Worm (Caenorhabditis elegans): ENCODE measurements around the gene T25C12.3.

Gene T25C12.3

DNA sequence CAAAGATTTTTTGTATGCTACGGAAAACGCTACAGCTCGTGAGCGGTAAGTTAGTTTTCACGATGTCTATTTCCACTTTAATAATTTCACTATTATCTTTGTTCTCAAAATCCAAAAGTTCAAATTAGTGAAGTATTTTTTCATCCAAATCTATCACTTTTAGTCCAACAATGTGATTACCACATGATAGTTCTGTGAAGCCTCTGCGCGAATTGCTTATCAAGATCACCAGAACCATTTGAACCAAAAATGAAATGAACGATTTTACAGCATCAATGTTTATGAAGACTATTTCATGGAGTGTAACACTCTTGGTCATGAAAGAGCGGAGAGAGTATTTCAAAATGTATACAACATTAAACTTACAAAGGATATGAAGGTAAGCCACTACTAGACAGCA, 34.6 kb upstream of the T25C12.3 start:
- TF ChIP-seq ceh-36 (tag; optimal IDR thresholded peaks at IDR 0.05) (no peak), B0310.2 (tag; optimal IDR thresholded peaks at IDR 0.05) (no peak), hmbx-1 (tag; optimal IDR thresholded peaks at IDR 0.05) (no peak), tbx-11 (GFP tag; IDR thresholded peaks at IDR 0.05) (no peak), aly-1 (tag; optimal IDR thresholded peaks at IDR 0.05) (no peak), F13C5.2 (tag; optimal IDR thresholded peaks at IDR 0.05) (no peak), scrt-1 (GFP tag; IDR thresholded peaks at IDR 0.05) (no peak), ama-1 (optimal IDR thresholded peaks at IDR 0.05) (no peak), hnd-1 (tag; optimal IDR thresholded peaks at IDR 0.05) (no peak), tbx-37 (GFP tag; conservative IDR thresholded peaks at IDR 0.05) (no peak), pes-1 (GFP tag; IDR thresholded peaks at IDR 0.05) (no peak), ets-7 (tag; optimal IDR thresholded peaks at IDR 0.05) (no peak)

DNA sequence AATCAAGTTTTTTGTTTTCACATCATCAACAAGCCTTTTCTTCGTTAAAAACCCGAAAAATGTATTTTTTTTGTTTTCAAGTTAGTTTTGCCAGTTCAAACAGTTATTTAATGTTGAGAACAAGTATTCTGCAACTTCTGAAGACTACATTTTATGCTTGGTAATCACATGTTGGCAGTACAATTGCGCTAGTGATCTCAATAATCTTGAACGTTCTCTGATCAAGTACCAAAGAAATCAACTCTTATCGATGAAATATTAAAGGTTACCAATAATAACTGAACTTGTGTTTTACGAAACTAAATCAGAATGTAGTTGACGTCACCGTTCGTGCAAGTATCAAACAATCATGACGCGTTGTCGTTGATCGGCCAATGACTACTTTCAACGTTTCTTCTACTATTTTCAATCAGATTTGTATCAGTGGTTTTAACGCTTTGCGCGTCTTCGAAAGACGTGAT, 33.8 kb upstream of the T25C12.3 start, which contains the start of gene C35C5.8:
TSS of gene C35C5.8 (plus strand) at position 51 of the 461 bp plus-strand sequence.
- no peak for TF ChIP-seq scrt-1 (GFP tag; IDR thresholded peaks at IDR 0.05)
- no peak for TF ChIP-seq B0310.2 (tag; optimal IDR thresholded peaks at IDR 0.05)
- TF ChIP-seq aly-1 (tag; optimal IDR thresholded peaks at IDR 0.05), result no peak
- TF ChIP-seq tra-4 (tag; optimal IDR thresholded peaks at IDR 0.05), result no peak
- TF ChIP-seq hmbx-1 (tag; optimal IDR thresholded peaks at IDR 0.05), result no peak
- TF ChIP-seq ama-1 (optimal IDR thresholded peaks at IDR 0.05), result no peak
- TF ChIP-seq ets-7 (tag; optimal IDR thresholded peaks at IDR 0.05), result no peak
- TF ChIP-seq pes-1 (GFP tag; IDR thresholded peaks at IDR 0.05), result no peak
- no peak for TF ChIP-seq sea-1 (GFP tag; conservative IDR thresholded peaks at IDR 0.05)
- no peak for TF ChIP-seq tbx-37 (GFP tag; conservative IDR thresholded peaks at IDR 0.05)
- TF ChIP-seq tbx-11 (GFP tag; IDR thresholded peaks at IDR 0.05), result no peak

DNA sequence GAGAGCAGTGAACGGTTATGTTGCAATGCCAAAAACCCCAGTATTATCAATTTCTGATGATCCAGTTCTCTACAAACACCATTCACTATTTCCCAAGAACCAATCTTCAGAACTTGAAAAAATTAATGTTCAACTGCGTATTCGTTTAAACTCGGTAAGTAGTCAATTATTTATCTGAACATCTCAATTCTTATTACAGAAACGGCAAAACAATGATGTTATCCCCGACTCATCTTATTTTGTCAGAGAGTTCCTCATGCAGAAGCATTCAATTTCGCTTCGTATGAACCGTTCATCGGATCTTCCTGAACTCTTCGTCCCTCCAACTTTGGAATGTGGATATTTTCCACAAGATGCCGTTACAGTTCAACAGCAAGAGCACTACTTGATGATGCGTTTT, 23.9 kb upstream of the T25C12.3 start:
- TF ChIP-seq flt-1 (GFP tag; IDR thresholded peaks at IDR 0.05) (no peak), tbx-11 (GFP tag; IDR thresholded peaks at IDR 0.05) (no peak), tbx-37 (GFP tag; conservative IDR thresholded peaks at IDR 0.05) (no peak), tra-4 (tag; optimal IDR thresholded peaks at IDR 0.05) (no peak), pes-1 (GFP tag; IDR thresholded peaks at IDR 0.05) (no peak)

DNA sequence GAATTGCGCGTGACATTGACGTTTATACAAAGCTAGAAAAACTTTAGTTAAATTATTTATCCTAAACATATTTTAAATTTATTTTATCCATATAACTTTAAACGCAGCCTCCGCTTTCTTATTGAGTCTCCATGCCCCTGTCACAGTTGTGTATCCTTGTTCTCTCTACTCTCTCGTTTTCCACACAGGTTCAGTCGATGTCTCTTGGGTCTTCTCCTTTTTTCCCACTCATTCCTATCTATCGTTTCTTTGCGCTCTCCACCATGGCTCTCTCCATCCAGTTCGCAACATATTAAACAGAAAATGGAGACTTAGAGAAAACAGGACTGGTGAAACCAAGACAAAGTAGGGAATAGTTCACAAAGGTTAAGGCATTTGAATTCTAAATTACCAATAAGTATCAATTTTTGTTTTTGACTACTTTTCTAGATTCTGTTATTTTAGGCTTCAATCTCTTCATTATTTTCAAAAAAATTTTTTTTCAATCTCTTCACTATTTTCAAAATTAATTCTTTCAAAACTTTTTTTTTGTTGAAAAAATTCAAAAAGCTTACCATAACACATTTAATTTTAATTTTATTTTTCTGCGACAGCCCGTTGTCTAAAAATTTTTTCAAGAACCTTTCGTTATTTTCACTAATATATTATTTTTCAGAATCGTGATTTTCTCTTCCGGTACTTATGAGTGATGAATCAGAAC, 22.4 kb upstream of the T25C12.3 start, which contains the start of gene sdc-2:
TSS of gene sdc-2 (plus strand) at position 650 of the 700 bp plus-strand sequence.
- no peak for TF ChIP-seq pes-1 (GFP tag; IDR thresholded peaks at IDR 0.05)
- TF ChIP-seq tra-4 (tag; optimal IDR thresholded peaks at IDR 0.05), result no peak
- TF ChIP-seq sea-1 (GFP tag; conservative IDR thresholded peaks at IDR 0.05), result no peak
- TF ChIP-seq hmg-4 (GFP tag; optimal IDR thresholded peaks at IDR 0.05), result peak; percentile 74
- TF ChIP-seq scrt-1 (GFP tag; IDR thresholded peaks at IDR 0.05), result no peak
- no peak for TF ChIP-seq tbx-37 (GFP tag; conservative IDR thresholded peaks at IDR 0.05)
- TF ChIP-seq ama-1 (optimal IDR thresholded peaks at IDR 0.05), result no peak
- TF ChIP-seq F13C5.2 (tag; optimal IDR thresholded peaks at IDR 0.05), result peak; percentile 63
- no peak for TF ChIP-seq ceh-13 (GFP tag; optimal IDR thresholded peaks at IDR 0.05)
- TF ChIP-seq flt-1 (GFP tag; IDR thresholded peaks at IDR 0.05), result no peak
- TF ChIP-seq ceh-36 (tag; optimal IDR thresholded peaks at IDR 0.05), result no peak

DNA sequence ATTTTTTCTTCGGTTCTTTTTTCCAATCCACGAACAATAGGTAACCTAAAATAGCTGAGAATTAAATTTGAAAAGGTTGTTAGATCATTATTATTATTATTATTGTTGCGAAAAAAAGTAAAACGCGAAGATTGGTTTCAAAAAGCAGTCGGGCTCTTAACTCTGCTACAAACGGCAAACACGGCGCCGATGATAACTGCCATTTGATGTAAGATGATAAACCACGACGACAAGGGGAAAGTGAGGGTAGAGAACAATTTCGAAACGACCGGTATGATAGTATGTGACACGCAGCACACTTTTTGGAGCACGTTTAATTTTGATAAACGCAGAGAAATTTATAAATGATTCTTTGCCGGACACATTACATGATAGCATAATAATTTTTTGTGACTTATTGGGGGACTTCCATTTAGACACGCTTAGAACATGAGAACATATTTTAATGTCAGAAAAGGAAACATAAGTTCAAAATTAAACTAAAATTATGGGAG, 19.3 kb upstream of the T25C12.3 start, which contains the start of gene hpo-34:
TSS of gene hpo-34 (minus strand) at position 51 of the 494 bp plus-strand sequence.
- no peak for TF ChIP-seq ceh-13 (GFP tag; optimal IDR thresholded peaks at IDR 0.05)
- no peak for TF ChIP-seq hmg-4 (GFP tag; optimal IDR thresholded peaks at IDR 0.05)
- no peak for TF ChIP-seq aly-1 (tag; optimal IDR thresholded peaks at IDR 0.05)
- TF ChIP-seq B0310.2 (tag; optimal IDR thresholded peaks at IDR 0.05), result no peak
- no peak for TF ChIP-seq scrt-1 (GFP tag; IDR thresholded peaks at IDR 0.05)
- TF ChIP-seq hmbx-1 (tag; optimal IDR thresholded peaks at IDR 0.05), result no peak
- no peak for TF ChIP-seq flt-1 (GFP tag; IDR thresholded peaks at IDR 0.05)
- no peak for TF ChIP-seq hnd-1 (tag; optimal IDR thresholded peaks at IDR 0.05)
- TF ChIP-seq F13C5.2 (tag; optimal IDR thresholded peaks at IDR 0.05), result no peak
- no peak for TF ChIP-seq ets-7 (tag; optimal IDR thresholded peaks at IDR 0.05)
- no peak for TF ChIP-seq pes-1 (GFP tag; IDR thresholded peaks at IDR 0.05)

DNA sequence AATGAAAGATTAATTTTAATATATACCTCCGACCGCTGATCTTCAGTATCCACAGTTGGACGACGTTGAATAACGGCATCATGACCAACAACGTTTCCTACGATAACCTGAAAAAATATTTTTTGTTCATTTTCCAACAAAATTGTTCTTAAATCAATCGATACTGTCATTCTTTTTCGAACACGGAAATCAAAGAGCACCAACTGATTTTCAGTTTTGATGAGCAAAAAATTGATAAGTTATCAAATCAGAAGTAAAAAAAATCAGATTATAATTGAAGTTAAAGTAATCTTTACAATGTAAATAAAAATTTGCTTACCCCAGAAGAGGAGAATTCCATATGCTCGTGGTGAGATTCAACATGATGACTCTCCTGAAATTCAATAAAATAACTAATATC, 18.6 kb upstream of the T25C12.3 start:
- TF ChIP-seq hmg-4 (GFP tag; optimal IDR thresholded peaks at IDR 0.05) (no peak), pes-1 (GFP tag; IDR thresholded peaks at IDR 0.05) (no peak), F13C5.2 (tag; optimal IDR thresholded peaks at IDR 0.05) (no peak), hmbx-1 (tag; optimal IDR thresholded peaks at IDR 0.05) (no peak), sea-1 (GFP tag; conservative IDR thresholded peaks at IDR 0.05) (no peak), ceh-13 (GFP tag; optimal IDR thresholded peaks at IDR 0.05) (no peak), scrt-1 (GFP tag; IDR thresholded peaks at IDR 0.05) (no peak), flt-1 (GFP tag; IDR thresholded peaks at IDR 0.05) (no peak), hnd-1 (tag; optimal IDR thresholded peaks at IDR 0.05) (no peak), ceh-36 (tag; optimal IDR thresholded peaks at IDR 0.05) (no peak), ets-7 (tag; optimal IDR thresholded peaks at IDR 0.05) (no peak), tra-4 (tag; optimal IDR thresholded peaks at IDR 0.05) (no peak), B0310.2 (tag; optimal IDR thresholded peaks at IDR 0.05) (no peak), tbx-37 (GFP tag; conservative IDR thresholded peaks at IDR 0.05) (no peak), ama-1 (optimal IDR thresholded peaks at IDR 0.05) (no peak), tbx-11 (GFP tag; IDR thresholded peaks at IDR 0.05) (no peak), aly-1 (tag; optimal IDR thresholded peaks at IDR 0.05) (no peak)

DNA sequence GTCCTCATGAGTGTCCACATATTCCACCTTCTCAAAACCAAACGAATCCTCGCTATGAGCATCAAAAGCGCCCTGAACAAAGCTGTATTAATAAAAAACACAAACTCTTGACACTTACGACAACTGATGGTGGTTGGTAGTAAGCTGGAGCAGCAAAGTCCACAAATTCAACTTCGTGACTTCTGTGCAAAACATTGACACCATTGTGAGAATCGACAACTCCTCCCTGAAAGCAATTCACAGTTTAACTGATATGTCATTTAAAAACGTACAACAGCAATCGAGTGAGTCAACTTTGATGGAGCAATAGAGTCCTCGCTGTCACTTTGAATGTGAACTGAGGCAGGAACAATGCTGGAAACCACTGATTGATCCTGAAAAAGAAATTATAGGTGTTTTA, 17.6 kb upstream of the T25C12.3 start:
- TF ChIP-seq hnd-1 (tag; optimal IDR thresholded peaks at IDR 0.05) (no peak), hmbx-1 (tag; optimal IDR thresholded peaks at IDR 0.05) (no peak), scrt-1 (GFP tag; IDR thresholded peaks at IDR 0.05) (no peak), aly-1 (tag; optimal IDR thresholded peaks at IDR 0.05) (no peak), sea-1 (GFP tag; conservative IDR thresholded peaks at IDR 0.05) (no peak), B0310.2 (tag; optimal IDR thresholded peaks at IDR 0.05) (no peak), ceh-36 (tag; optimal IDR thresholded peaks at IDR 0.05) (no peak), hmg-4 (GFP tag; optimal IDR thresholded peaks at IDR 0.05) (no peak), ets-7 (tag; optimal IDR thresholded peaks at IDR 0.05) (no peak), ceh-13 (GFP tag; optimal IDR thresholded peaks at IDR 0.05) (no peak), tbx-11 (GFP tag; IDR thresholded peaks at IDR 0.05) (no peak), flt-1 (GFP tag; IDR thresholded peaks at IDR 0.05) (no peak), tbx-37 (GFP tag; conservative IDR thresholded peaks at IDR 0.05) (no peak), pes-1 (GFP tag; IDR thresholded peaks at IDR 0.05) (no peak), ama-1 (optimal IDR thresholded peaks at IDR 0.05) (no peak), tra-4 (tag; optimal IDR thresholded peaks at IDR 0.05) (no peak), F13C5.2 (tag; optimal IDR thresholded peaks at IDR 0.05) (no peak)

All from whole organism, early embryonic.